Worm (Caenorhabditis elegans): ENCODE measurements around the gene C28H8.2.

DNA sequence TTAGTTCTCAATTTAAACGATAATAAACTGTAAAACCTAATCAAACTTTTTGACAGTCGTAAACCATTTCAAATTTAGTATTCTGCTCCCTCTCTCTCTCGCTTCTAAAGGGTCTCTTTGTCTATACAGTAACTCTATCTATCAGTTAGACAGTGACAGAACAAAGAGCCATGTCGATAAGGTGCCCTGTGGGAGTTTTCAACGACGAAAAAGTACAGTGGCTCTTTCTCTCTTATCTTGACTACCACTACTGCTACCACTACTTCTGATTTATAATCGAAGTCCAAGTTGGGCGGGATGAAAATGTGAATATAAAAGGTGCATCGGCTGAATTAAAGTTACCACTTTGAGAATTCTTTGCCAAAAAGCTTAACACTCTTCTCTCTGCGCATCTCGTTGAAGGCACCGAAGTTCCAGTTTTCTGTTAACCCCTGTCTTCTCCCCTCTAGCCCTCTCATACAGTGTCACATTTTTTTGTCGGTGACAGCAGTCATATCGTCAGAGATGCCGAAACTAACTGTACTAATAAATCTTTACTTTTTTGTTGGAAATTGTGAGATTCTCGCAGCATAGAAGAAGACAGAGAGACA, 30.7 kb downstream of the C28H8.2 start:
- no peak for TF ChIP-seq fkh-10 (GFP tag; optimal IDR thresholded peaks at IDR 0.05)
- no peak for TF ChIP-seq ceh-28 (tag; optimal IDR thresholded peaks at IDR 0.05)
- TF ChIP-seq fos-1 (tag; optimal IDR thresholded peaks at IDR 0.05): no peak
- no peak for TF ChIP-seq unc-62 (GFP tag; optimal IDR thresholded peaks at IDR 0.05)
- no peak for TF ChIP-seq nhr-28 (tag; optimal IDR thresholded peaks at IDR 0.05)
- TF ChIP-seq nhr-11 (tag; optimal IDR thresholded peaks at IDR 0.05): no peak
- no peak for TF ChIP-seq lin-39 (tag; optimal IDR thresholded peaks at IDR 0.05)
- no peak for TF ChIP-seq unc-39 (tag; optimal IDR thresholded peaks at IDR 0.05)
- no peak for TF ChIP-seq snpc-4 (tag; optimal IDR thresholded peaks at IDR 0.05)
- no peak for TF ChIP-seq lin-15B (tag; optimal IDR thresholded peaks at IDR 0.05)
- TF ChIP-seq elt-2 (tag; optimal IDR thresholded peaks at IDR 0.05): peak; percentile 75
- no peak for TF ChIP-seq lsy-12 (tag; optimal IDR thresholded peaks at IDR 0.05)
